Worm (Caenorhabditis elegans): ENCODE results near the gene F45B8.5.

- TF ChIP-seq fos-1 (tag; optimal IDR thresholded peaks at IDR 0.05): no peak
- TF ChIP-seq nhr-6 (tag; optimal IDR thresholded peaks at IDR 0.05): no peak
- TF ChIP-seq unc-130 (GFP tag; optimal IDR thresholded peaks at IDR 0.05): no peak
- TF ChIP-seq snpc-4 (tag; optimal IDR thresholded peaks at IDR 0.05): no peak
- TF ChIP-seq jun-1 (tag; optimal IDR thresholded peaks at IDR 0.05): no peak
- no peak for TF ChIP-seq ces-1 (GFP tag; optimal IDR thresholded peaks at IDR 0.05)
- no peak for TF ChIP-seq madf-9 (GFP tag; conservative IDR thresholded peaks at IDR 0.05)
- TF ChIP-seq nhr-28 (tag; optimal IDR thresholded peaks at IDR 0.05): no peak
Observed at ce11 chrX:14928854-14929253, 37.0 kb upstream of the F45B8.5 start, which contains the start of gene ntr-2.

All from whole organism, L4 larva.